Fruit fly (Drosophila melanogaster): ENCODE data around the gene CG2841.

Gene CG2841

dm6 chrX:2366171-2366570 lies at the start of gene CG2841:
Gene CG2841 (minus strand): TSS chrX:2366356.
- no peak for TF ChIP-seq Sin3A (optimal IDR thresholded peaks at IDR 0.05)
- TF ChIP-seq Myc (optimal IDR thresholded peaks at IDR 0.05), result no peak
- TF ChIP-seq insv (optimal IDR thresholded peaks at IDR 0.05), result no peak
- TF ChIP-seq ttk (optimal IDR thresholded peaks at IDR 0.05), result no peak
- TF ChIP-seq psq (optimal IDR thresholded peaks at IDR 0.05), result no peak
- no peak for TF ChIP-seq h (optimal IDR thresholded peaks at IDR 0.05)

- TF ChIP-seq h (optimal IDR thresholded peaks at IDR 0.05) (no peak), ttk (optimal IDR thresholded peaks at IDR 0.05) (no peak), psq (optimal IDR thresholded peaks at IDR 0.05) (no peak), Sin3A (optimal IDR thresholded peaks at IDR 0.05) (no peak), Myc (optimal IDR thresholded peaks at IDR 0.05) (no peak), insv (optimal IDR thresholded peaks at IDR 0.05) (no peak)
Observed at dm6 chrX:2410805-2411204, 44.6 kb upstream of the CG2841 start, which contains the start of gene CG12496. Gene CG12496 (minus strand): TSS chrX:2410901.

dm6 chrX:2408675-2409163 lies 42.6 kb upstream of the CG2841 start:
- no peak for TF ChIP-seq insv (optimal IDR thresholded peaks at IDR 0.05)

DNA sequence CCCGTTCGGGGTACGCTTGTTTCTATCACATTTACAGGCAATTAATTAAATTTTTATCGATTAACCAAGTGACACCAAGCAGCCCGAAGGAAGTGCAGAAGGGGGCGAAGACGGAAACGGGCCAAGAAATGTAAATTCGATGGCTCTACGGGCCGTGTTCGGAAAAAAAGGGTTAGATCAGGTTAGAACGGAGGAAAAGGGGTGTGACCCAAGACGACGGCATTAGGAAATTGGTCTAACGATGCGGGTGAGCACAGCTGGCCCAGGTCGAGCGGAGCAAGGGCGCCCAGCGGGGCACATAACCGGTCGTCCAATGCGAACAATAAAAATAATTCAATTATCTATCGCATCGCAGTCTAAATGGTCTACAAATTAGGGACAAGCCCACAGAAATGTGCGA lies 33.3 kb upstream of the CG2841 start:
- no peak for TF ChIP-seq Myc (optimal IDR thresholded peaks at IDR 0.05)
- no peak for TF ChIP-seq insv (optimal IDR thresholded peaks at IDR 0.05)
- no peak for TF ChIP-seq psq (optimal IDR thresholded peaks at IDR 0.05)
- no peak for TF ChIP-seq h (optimal IDR thresholded peaks at IDR 0.05)
- TF ChIP-seq Sin3A (optimal IDR thresholded peaks at IDR 0.05), result no peak
- TF ChIP-seq ttk (optimal IDR thresholded peaks at IDR 0.05), result no peak

DNA sequence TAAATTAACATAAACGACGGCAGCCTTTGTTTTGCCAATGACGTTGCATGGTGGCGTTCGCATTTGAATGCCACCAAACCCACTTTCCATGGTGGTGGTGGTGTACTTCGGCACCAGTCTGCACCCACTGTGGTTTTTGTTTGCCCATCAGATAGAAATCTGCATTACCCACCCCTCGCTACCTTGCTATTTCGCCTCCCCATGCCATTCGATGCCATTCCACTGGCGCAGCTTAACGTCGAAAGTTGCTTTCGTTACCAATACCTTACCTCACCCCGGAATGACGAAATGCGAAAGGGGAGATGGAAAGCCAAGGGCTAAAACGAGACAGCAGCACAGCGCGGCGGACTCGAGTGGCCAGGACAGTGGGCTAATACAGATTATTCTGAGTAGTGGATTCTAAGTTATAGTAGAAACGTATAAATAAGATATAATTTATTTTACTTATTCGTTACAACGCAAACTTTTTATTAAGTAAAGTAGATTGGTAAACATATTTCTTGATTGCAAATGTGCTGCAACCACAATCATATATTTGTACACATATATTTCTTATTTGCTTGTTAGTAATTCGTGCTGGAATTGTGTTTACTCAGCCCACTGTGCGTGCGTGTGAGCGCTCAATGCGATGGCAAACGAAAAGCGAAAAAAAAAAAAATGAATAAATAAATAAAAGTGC lies 30.2 kb upstream of the CG2841 start:
- TF ChIP-seq Myc (optimal IDR thresholded peaks at IDR 0.05) (no peak), h (optimal IDR thresholded peaks at IDR 0.05) (no peak), insv (optimal IDR thresholded peaks at IDR 0.05) (no peak), psq (optimal IDR thresholded peaks at IDR 0.05) (no peak), ttk (optimal IDR thresholded peaks at IDR 0.05) (no peak), Sin3A (optimal IDR thresholded peaks at IDR 0.05) (no peak)

DNA sequence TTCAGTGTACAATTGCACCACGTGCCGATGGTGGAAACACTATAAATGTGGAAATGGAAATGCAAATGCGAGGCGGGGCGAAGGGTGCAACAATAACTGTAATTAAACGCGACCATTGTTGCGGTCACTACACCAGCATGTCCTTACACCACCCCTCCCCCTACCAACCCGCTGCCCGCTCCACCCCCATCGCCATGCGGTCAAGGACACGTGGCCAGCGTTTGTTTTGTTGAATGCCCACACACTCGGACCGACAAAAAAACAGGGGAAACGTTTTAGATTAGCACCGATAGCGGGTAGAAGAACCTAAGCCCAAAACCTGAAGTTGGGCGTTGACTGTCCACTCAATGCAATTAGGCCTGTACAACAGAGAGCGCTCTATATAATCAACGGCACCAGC lies 28.4 kb upstream of the CG2841 start:
- TF ChIP-seq Sin3A (optimal IDR thresholded peaks at IDR 0.05) (no peak), Myc (optimal IDR thresholded peaks at IDR 0.05) (no peak), insv (optimal IDR thresholded peaks at IDR 0.05) (no peak), h (optimal IDR thresholded peaks at IDR 0.05) (no peak), ttk (optimal IDR thresholded peaks at IDR 0.05) (no peak), psq (optimal IDR thresholded peaks at IDR 0.05) (no peak)

DNA sequence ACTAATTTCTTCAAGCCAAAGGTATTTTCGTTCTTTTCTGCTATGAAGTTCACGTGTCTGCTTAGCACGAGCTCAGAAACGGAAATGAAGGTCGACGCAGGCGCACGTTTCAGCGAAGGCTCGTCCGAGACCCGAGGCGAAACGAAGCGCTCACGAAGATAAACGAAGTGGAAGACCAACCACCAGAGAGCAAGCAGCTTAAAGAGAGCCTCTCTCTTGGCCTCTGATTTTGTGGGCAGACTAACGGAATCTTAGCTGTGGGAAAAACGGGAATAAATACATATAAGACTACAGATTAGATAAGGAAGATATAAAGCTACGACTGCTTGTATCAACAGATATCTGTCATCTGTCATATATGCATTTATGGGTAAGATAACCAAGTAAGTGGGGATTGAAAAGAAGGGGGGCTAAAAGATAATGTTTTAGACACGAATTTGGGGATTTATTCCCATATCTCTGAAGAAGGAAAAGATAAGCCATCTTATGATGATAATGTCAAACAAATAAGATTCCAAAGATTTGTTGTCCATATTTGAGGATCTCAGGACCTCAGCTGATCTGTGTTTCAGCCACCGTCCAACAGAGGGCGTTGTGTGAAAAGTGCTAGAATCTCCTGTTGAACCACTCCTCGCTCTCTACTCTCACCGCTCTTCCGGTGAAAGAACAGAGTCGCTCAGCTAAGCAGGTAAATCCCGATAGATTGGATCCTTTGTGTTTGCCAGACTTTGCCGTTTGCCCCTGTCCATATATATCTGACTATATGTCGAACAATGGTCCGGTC lies 21.6 kb upstream of the CG2841 start, which contains the start of gene PsGEF:
PsGEF (minus strand) TSS at position 86 of the 784 bp plus-strand sequence.
- TF ChIP-seq ttk (optimal IDR thresholded peaks at IDR 0.05) (no peak), Myc (optimal IDR thresholded peaks at IDR 0.05) (no peak), insv (optimal IDR thresholded peaks at IDR 0.05) (no peak), Sin3A (optimal IDR thresholded peaks at IDR 0.05) (no peak), h (optimal IDR thresholded peaks at IDR 0.05) (no peak), psq (optimal IDR thresholded peaks at IDR 0.05) (no peak)

DNA sequence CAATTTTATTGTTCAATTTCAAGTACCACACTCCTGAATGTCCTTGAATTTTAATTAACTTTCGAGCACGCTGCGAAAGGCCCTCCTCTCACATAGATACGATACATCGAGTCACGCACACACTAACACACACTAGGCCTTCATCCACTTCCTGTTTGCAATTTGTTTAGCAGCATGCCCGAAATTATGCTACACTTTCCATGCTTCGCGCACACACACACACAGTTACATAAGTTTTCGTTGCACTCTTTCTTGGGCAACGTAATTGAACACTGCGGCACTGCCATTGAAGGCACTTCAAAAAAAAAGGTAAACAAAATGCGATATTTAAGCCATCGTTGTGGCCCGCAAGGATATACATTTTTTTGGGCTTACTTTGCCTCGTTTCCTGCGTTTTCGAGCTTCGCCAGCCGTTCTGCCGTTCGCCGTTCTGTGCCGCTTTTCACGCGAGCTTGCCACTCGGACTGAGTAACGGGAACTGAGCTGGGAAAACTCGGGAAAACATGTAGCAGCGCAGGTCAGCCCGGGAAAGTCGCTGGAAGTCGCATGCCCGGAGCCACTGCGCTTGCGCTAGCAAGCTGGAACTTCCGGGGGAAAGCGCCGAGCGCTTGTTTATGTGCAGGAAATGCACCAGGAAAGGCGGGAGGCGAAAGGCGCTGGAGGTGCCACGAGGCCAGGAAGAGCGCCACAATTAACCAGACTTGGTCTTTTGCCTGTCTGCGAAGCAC lies 17.1 kb upstream of the CG2841 start:
- TF ChIP-seq Sin3A (optimal IDR thresholded peaks at IDR 0.05) (no peak), insv (optimal IDR thresholded peaks at IDR 0.05) (no peak), psq (optimal IDR thresholded peaks at IDR 0.05) (no peak), Myc (optimal IDR thresholded peaks at IDR 0.05) (no peak), ttk (optimal IDR thresholded peaks at IDR 0.05) (no peak), h (optimal IDR thresholded peaks at IDR 0.05) (no peak)

dm6 chrX:2365405-2365804 lies 751 bp downstream of the CG2841 start:
- TF ChIP-seq psq (optimal IDR thresholded peaks at IDR 0.05) (no peak), Myc (optimal IDR thresholded peaks at IDR 0.05) (no peak), ttk (optimal IDR thresholded peaks at IDR 0.05) (no peak), h (optimal IDR thresholded peaks at IDR 0.05) (no peak), Sin3A (optimal IDR thresholded peaks at IDR 0.05) (no peak), insv (optimal IDR thresholded peaks at IDR 0.05) (no peak)

- TF ChIP-seq Sin3A (optimal IDR thresholded peaks at IDR 0.05), result no peak
- no peak for TF ChIP-seq ttk (optimal IDR thresholded peaks at IDR 0.05)
- TF ChIP-seq Myc (optimal IDR thresholded peaks at IDR 0.05), result no peak
- no peak for TF ChIP-seq h (optimal IDR thresholded peaks at IDR 0.05)
- TF ChIP-seq psq (optimal IDR thresholded peaks at IDR 0.05), result no peak
- no peak for TF ChIP-seq insv (optimal IDR thresholded peaks at IDR 0.05)
Observed at dm6 chrX:2363733-2364132, 2.4 kb downstream of the CG2841 start.

- TF ChIP-seq insv (optimal IDR thresholded peaks at IDR 0.05) (no peak), Myc (optimal IDR thresholded peaks at IDR 0.05) (no peak), h (optimal IDR thresholded peaks at IDR 0.05) (no peak), psq (optimal IDR thresholded peaks at IDR 0.05) (no peak), Sin3A (optimal IDR thresholded peaks at IDR 0.05) (no peak), ttk (optimal IDR thresholded peaks at IDR 0.05) (no peak)
Observed at dm6 chrX:2362414-2362813, 3.7 kb downstream of the CG2841 start.

DNA sequence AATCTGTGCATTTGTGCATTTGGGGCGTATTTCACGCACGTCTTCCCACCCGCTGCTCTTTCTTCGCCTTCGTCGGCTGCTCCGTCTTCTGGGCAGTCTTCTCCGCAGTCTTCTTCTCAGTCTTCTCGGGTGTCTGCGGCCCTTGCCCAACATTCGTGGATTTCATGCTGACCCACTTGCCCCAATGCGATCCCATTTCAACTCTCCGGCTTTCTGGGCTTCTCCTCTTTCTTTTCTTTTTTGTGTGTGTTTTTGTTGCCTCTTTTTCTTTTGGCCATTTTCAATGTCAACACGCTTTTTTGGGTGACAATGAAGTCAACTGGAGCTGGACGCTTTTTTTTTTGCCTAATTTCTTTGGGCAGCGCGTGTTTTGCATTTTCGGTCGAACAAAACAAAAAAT lies 5.2 kb downstream of the CG2841 start:
- TF ChIP-seq Myc (optimal IDR thresholded peaks at IDR 0.05), result no peak
- TF ChIP-seq Sin3A (optimal IDR thresholded peaks at IDR 0.05), result no peak
- no peak for TF ChIP-seq psq (optimal IDR thresholded peaks at IDR 0.05)
- TF ChIP-seq insv (optimal IDR thresholded peaks at IDR 0.05), result no peak
- no peak for TF ChIP-seq ttk (optimal IDR thresholded peaks at IDR 0.05)
- TF ChIP-seq h (optimal IDR thresholded peaks at IDR 0.05), result no peak
